Fruit fly (Drosophila melanogaster) whole organism, pupa: ENCODE results near the gene CG5071.

Experiments used
- CG10348 ChIP-seq: fragments of 200-800 bp; sonication (Bioruptor generic); IDR thresholded peaks from 2 replicates; pipeline ENCODE4 v1.3.6; 2022; ENCODE audit warnings: missing biosample characterization, missing genetic modification characterization
- CG13204 ChIP-seq: fragments of 200-800 bp; sonication (Bioruptor generic); optimal IDR thresholded peaks from 2 replicates; lab custom pipeline; 2018; ENCODE audit warnings: missing biosample characterization, mild to moderate bottlenecking, missing genetic modification characterization, moderate library complexity
- CG15710 ChIP-seq: fragments of 200-800 bp; sonication (Bioruptor generic); optimal IDR thresholded peaks from 2 replicates; lab custom pipeline; 2018; ENCODE audit warnings: missing biosample characterization, mild to moderate bottlenecking, missing genetic modification characterization, moderate library complexity
- CG17806 ChIP-seq: fragments of 200-800 bp; sonication (Bioruptor generic); optimal IDR thresholded peaks from 2 replicates; lab custom pipeline; 2018; ENCODE audit warnings: missing biosample characterization, mild to moderate bottlenecking, missing genetic modification characterization, moderate library complexity
- CG32121 ChIP-seq: fragments of 200-800 bp; sonication (Bioruptor generic); IDR thresholded peaks from 2 replicates; pipeline ENCODE4 v1.3.6; 2022; ENCODE audit warnings: missing biosample characterization, missing genetic modification characterization
- CG4496 ChIP-seq: fragments of 200-800 bp; sonication (Bioruptor generic); IDR thresholded peaks from 3 replicates; pipeline ENCODE4 v1.3.6; 2022; ENCODE audit warnings: missing biosample characterization, missing genetic modification characterization
- CG8159 ChIP-seq: fragments of 200-800 bp; sonication (Bioruptor generic); optimal IDR thresholded peaks from 3 replicates; lab custom pipeline; 2018; ENCODE audit warnings: missing biosample characterization, mild to moderate bottlenecking, missing genetic modification characterization, moderate library complexity
- CG8301 ChIP-seq: fragments of 200-800 bp; sonication (Bioruptor generic); optimal IDR thresholded peaks from 2 replicates; lab custom pipeline; 2018; ENCODE audit warnings: missing biosample characterization, mild to moderate bottlenecking, missing genetic modification characterization
- EcR ChIP-seq: fragments of 200-800 bp; sonication (Bioruptor generic); optimal IDR thresholded peaks from 3 replicates; lab custom pipeline; 2019; ENCODE audit warnings: missing biosample characterization, missing genetic modification characterization, mild to moderate bottlenecking, moderate library complexity, missing genetic modification reagents
- Ets98B ChIP-seq: fragments of 200-800 bp; sonication (Bioruptor generic); IDR thresholded peaks from 2 replicates; pipeline ENCODE4 v1.3.6; 2022; ENCODE audit warnings: missing biosample characterization, missing genetic modification characterization
- fd96Ca ChIP-seq: fragments of 200-800 bp; sonication (Bioruptor generic); IDR thresholded peaks from 3 replicates; pipeline ENCODE4 v1.3.6; 2022; ENCODE audit warnings: missing biosample characterization, missing genetic modification characterization
- rn ChIP-seq: fragments of 200-800 bp; sonication (Bioruptor generic); IDR thresholded peaks from 2 replicates; pipeline ENCODE4 v1.3.6; 2022; ENCODE audit warnings: missing biosample characterization, missing genetic modification characterization

dm6 chr3R:25596274-25597034 lies 21.8 kb upstream of the CG5071 start:
- TF ChIP-seq CG15710 (no peak), CG8301 (no peak), CG4496 (no peak), CG17806 (tag; lab: Kevin White, UChicago) (no peak), EcR (no peak), CG10348 (GFP tag; lab: Robert Waterston, UW) (no peak), CG13204 (GFP tag; lab: Kevin White, UChicago) (no peak), rn (GFP tag; lab: Robert Waterston, UW) (no peak), CG8159 (tag; lab: Kevin White, UChicago) (no peak), Ets98B (no peak), fd96Ca (GFP tag; lab: Robert Waterston, UW) (no peak), CG32121 (GFP tag; lab: Robert Waterston, UW) (no peak)
